Worm (Caenorhabditis elegans) whole organism, late embryonic: Measurements from ENCODE around the gene lin-8.

Experiments
- K02D7.2 ChIP-seq: sonication (generic microtip); optimal IDR thresholded peaks from 2 replicates; lab custom pipeline; 2017; ENCODE audit warnings: mild to moderate bottlenecking, missing genetic modification characterization, missing compliant biosample characterization
- K09A11.1 ChIP-seq: sonication (generic microtip); optimal IDR thresholded peaks from 2 replicates; lab custom pipeline; 2017; ENCODE audit warnings: antibody characterized with exemption, mild to moderate bottlenecking, missing genetic modification characterization, missing compliant biosample characterization; ENCODE audit not compliant: insufficient read depth
- ama-1 ChIP-seq: fragments of 150-350 bp; optimal IDR thresholded peaks from 2 replicates; lab custom pipeline; 2014
- ceh-19 ChIP-seq: fragments of 200-800 bp; sonication (Bioruptor generic); optimal IDR thresholded peaks from 2 replicates; lab custom pipeline; 2018; ENCODE audit warnings: mild to moderate bottlenecking, missing genetic modification characterization, missing compliant biosample characterization
- ceh-2 ChIP-seq: sonication (generic microtip); optimal IDR thresholded peaks from 2 replicates; lab custom pipeline; 2016; ENCODE audit warnings: missing genotype, missing genetic modification characterization, missing compliant biosample characterization
- ceh-22 ChIP-seq: sonication (generic microtip); optimal IDR thresholded peaks from 2 replicates; lab custom pipeline; 2017; ENCODE audit warnings: missing biosample characterization, missing genetic modification characterization
- ceh-24 ChIP-seq: sonication (generic microtip); optimal IDR thresholded peaks from 2 replicates; lab custom pipeline; 2016; ENCODE audit warnings: mild to moderate bottlenecking, missing genetic modification characterization, missing compliant biosample characterization
- ceh-30 ChIP-seq: fragments of 150-350 bp; optimal IDR thresholded peaks from 2 replicates; lab custom pipeline; 2014; ENCODE audit warnings: missing biosample characterization, missing genetic modification characterization
- ceh-34 ChIP-seq: sonication (generic microtip); optimal IDR thresholded peaks from 2 replicates; lab custom pipeline; 2016; ENCODE audit warnings: mild to moderate bottlenecking, missing genetic modification characterization, missing compliant biosample characterization
- ceh-9 ChIP-seq: sonication (generic microtip); optimal IDR thresholded peaks from 2 replicates; lab custom pipeline; 2016; ENCODE audit warnings: mild to moderate bottlenecking, missing genetic modification characterization, inconsistent platforms, missing compliant biosample characterization
- che-1 ChIP-seq: sonication (generic microtip); optimal IDR thresholded peaks from 2 replicates; lab custom pipeline; 2016; ENCODE audit warnings: mild to moderate bottlenecking, missing genetic modification characterization, missing compliant biosample characterization
- dmd-4 ChIP-seq: sonication (generic microtip); optimal IDR thresholded peaks from 2 replicates; lab custom pipeline; 2016; ENCODE audit warnings: borderline replicate concordance, missing genetic modification characterization, missing compliant biosample characterization
- elt-2 ChIP-seq: sonication (generic microtip); optimal IDR thresholded peaks from 2 replicates; lab custom pipeline; 2016; ENCODE audit warnings: missing genetic modification reagents, missing genetic modification characterization, missing compliant biosample characterization
- ets-4 ChIP-seq: sonication (generic microtip); optimal IDR thresholded peaks from 2 replicates; lab custom pipeline; 2016; ENCODE audit warnings: missing genetic modification characterization, missing compliant biosample characterization
- fax-1 ChIP-seq: sonication (generic microtip); optimal IDR thresholded peaks from 2 replicates; lab custom pipeline; 2016; ENCODE audit warnings: missing genotype, missing genetic modification characterization, missing compliant biosample characterization
- fkh-6 ChIP-seq: sonication (generic microtip); optimal IDR thresholded peaks from 2 replicates; lab custom pipeline; 2016; ENCODE audit warnings: missing genetic modification characterization, missing compliant biosample characterization
- gmeb-2 ChIP-seq: sonication (generic microtip); optimal IDR thresholded peaks from 2 replicates; lab custom pipeline; 2016; ENCODE audit warnings: missing genetic modification characterization, inconsistent platforms, missing compliant biosample characterization
- hlh-15 ChIP-seq: sonication (generic microtip); optimal IDR thresholded peaks from 2 replicates; lab custom pipeline; 2016; ENCODE audit warnings: missing genetic modification characterization, missing compliant biosample characterization
- hlh-30 ChIP-seq: sonication (generic microtip); optimal IDR thresholded peaks from 2 replicates; lab custom pipeline; 2017; ENCODE audit warnings: antibody characterized with exemption, missing genetic modification characterization, missing compliant biosample characterization; ENCODE audit not compliant: insufficient read depth
- lim-6 ChIP-seq: sonication (generic microtip); optimal IDR thresholded peaks from 2 replicates; lab custom pipeline; 2016; ENCODE audit warnings: missing genetic modification characterization, missing compliant biosample characterization
- madf-2 ChIP-seq: sonication (generic microtip); optimal IDR thresholded peaks from 2 replicates; lab custom pipeline; 2017; ENCODE audit warnings: missing genetic modification characterization, missing compliant biosample characterization
- nfya-1 ChIP-seq: sonication (generic microtip); optimal IDR thresholded peaks from 2 replicates; lab custom pipeline; 2017; ENCODE audit warnings: missing genetic modification characterization, mild to moderate bottlenecking, missing compliant biosample characterization, antibody characterized with exemption, moderate library complexity
- nhr-11 ChIP-seq: fragments of 150-350 bp; optimal IDR thresholded peaks from 2 replicates; lab custom pipeline; 2014; ENCODE audit warnings: missing biosample characterization, missing genetic modification characterization
- nhr-232 ChIP-seq: sonication (generic microtip); optimal IDR thresholded peaks from 2 replicates; lab custom pipeline; 2016; ENCODE audit warnings: missing genetic modification characterization, missing compliant biosample characterization
- npax-4 ChIP-seq: sonication (generic microtip); optimal IDR thresholded peaks from 2 replicates; lab custom pipeline; 2016; ENCODE audit warnings: missing genetic modification characterization, missing compliant biosample characterization
- pha-2 ChIP-seq: sonication (generic microtip); optimal IDR thresholded peaks from 2 replicates; lab custom pipeline; 2017; ENCODE audit warnings: mild to moderate bottlenecking, missing genetic modification characterization, missing compliant biosample characterization
- pha-4 ChIP-seq: fragments of 150-350 bp; optimal IDR thresholded peaks from 2 replicates; lab custom pipeline; 2018; ENCODE audit warnings: missing biosample characterization, missing genetic modification reagents, missing genetic modification characterization
- ref-2 ChIP-seq: sonication (generic microtip); optimal IDR thresholded peaks from 2 replicates; lab custom pipeline; 2016; ENCODE audit warnings: missing genetic modification characterization, missing compliant biosample characterization
- sox-4 ChIP-seq: sonication (generic microtip); optimal IDR thresholded peaks from 2 replicates; lab custom pipeline; 2017; ENCODE audit warnings: mild to moderate bottlenecking, missing genetic modification characterization, inconsistent platforms, missing compliant biosample characterization
- tbx-2 ChIP-seq: sonication (generic microtip); optimal IDR thresholded peaks from 2 replicates; lab custom pipeline; 2016; ENCODE audit warnings: missing genetic modification characterization, missing compliant biosample characterization
- ttx-3 ChIP-seq: sonication (generic microtip); optimal IDR thresholded peaks from 2 replicates; lab custom pipeline; 2016; ENCODE audit warnings: missing genetic modification reagents, missing genetic modification characterization, missing compliant biosample characterization
- unc-55 ChIP-seq: sonication (generic microtip); optimal IDR thresholded peaks from 2 replicates; lab custom pipeline; 2017; ENCODE audit warnings: missing biosample characterization, missing genetic modification reagents, missing genetic modification characterization
- unc-86 ChIP-seq: sonication (generic microtip); optimal IDR thresholded peaks from 2 replicates; lab custom pipeline; 2016; ENCODE audit warnings: missing genetic modification characterization, missing compliant biosample characterization
- zip-5 ChIP-seq: sonication (generic microtip); optimal IDR thresholded peaks from 2 replicates; lab custom pipeline; 2016; ENCODE audit warnings: missing genetic modification characterization, missing compliant biosample characterization

lin-8 gene

DNA sequence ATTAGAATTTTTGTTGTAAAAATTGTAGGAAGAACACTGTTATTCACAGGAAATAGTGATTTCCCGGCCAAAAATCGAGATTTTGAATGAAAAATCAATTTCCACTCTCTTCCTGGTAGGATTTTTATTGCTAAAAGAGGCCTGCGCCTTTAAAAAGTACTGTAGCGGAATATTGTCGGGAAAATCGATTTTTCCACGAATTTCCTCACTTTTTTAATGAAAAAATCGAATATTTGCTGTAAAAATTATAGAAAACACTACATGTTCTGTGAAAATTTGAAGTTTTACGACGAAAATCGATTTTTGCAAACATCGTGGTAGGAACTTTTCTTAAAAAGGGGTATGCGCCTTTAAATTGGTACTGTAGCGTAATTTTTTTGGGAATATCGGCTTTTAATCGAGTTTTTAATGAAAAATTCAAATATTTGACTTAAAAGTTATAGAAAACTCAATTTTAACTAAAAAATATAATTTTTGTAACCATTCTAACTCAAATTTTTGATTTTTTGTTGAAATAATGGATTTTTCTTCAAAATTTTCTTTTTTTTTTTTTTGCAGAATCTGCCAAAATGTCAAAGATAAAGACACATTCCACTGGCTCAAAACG is at the start of gene lin-8:
TSS of gene lin-8 (plus strand) at position 557 of the 607 bp plus-strand sequence.
- TF ChIP-seq hlh-15 (tag; lab: Kevin White, UChicago) (no peak), pha-4 (tag; lab: Kevin White, UChicago) (no peak), fax-1 (tag; lab: Kevin White, UChicago) (no peak), fkh-6 (tag; lab: Kevin White, UChicago) (no peak), nhr-11 (tag; lab: Kevin White, UChicago) (no peak), ceh-19 (GFP tag; lab: Kevin White, UChicago) (no peak), gmeb-2 (tag; lab: Kevin White, UChicago) (no peak)

ce11 chrII:3008400-3008799 is 48.2 kb upstream of the lin-8 start, which contains the start of gene sdz-5:
Gene sdz-5, plus strand, starts transcription at chrII:3008700.
- TF ChIP-seq zip-5 = no peak
- TF ChIP-seq ceh-22 (tag; lab: Kevin White, UChicago) = no peak
- TF ChIP-seq K09A11.1 (tag; lab: Kevin White, UChicago) = no peak
- TF ChIP-seq nhr-232 (tag; lab: Kevin White, UChicago) = no peak
- TF ChIP-seq unc-86 (tag; lab: Kevin White, UChicago) = no peak
- TF ChIP-seq ceh-30 (tag; lab: Kevin White, UChicago) = no peak
- no peak for TF ChIP-seq ceh-24 (tag; lab: Kevin White, UChicago)
- TF ChIP-seq fax-1 (tag; lab: Kevin White, UChicago) = no peak
- TF ChIP-seq unc-55 (GFP tag; lab: Kevin White, UChicago) = no peak
- no peak for TF ChIP-seq ceh-9 (tag; lab: Kevin White, UChicago)
- no peak for TF ChIP-seq nfya-1 (tag; lab: Kevin White, UChicago)
- TF ChIP-seq sox-4 = no peak
- no peak for TF ChIP-seq ceh-2 (tag; lab: Kevin White, UChicago)
- no peak for TF ChIP-seq npax-4 (tag; lab: Kevin White, UChicago)
- no peak for TF ChIP-seq ceh-34 (tag; lab: Kevin White, UChicago)

DNA sequence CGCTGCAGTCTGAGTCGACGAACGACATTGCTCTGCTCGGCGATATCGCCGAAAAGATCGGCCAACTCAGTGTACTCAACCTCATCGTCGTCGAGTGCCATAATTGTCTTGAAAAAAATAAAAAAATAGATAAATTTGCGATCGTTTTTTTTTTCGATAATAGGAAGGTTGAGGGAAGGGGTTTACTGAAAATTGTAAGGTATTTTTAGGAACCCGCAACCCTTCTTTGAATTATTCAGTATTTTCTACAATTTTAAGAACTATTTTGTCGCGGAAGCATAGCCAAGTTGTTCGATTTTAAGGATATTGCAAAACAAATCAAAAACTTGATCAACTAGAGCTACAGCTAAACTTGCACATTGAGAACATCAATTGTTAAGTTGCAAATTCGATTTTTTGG is 44.5 kb upstream of the lin-8 start, which contains the start of gene C41H7.9:
TSS of gene C41H7.9 (minus strand) at position 101 of the 400 bp plus-strand sequence.
- no peak for TF ChIP-seq K02D7.2 (tag; lab: Kevin White, UChicago)
- TF ChIP-seq madf-2 = no peak
- TF ChIP-seq tbx-2 (tag; lab: Kevin White, UChicago) = no peak
- TF ChIP-seq dmd-4 (tag; lab: Kevin White, UChicago) = no peak
- TF ChIP-seq ets-4 = no peak
- no peak for TF ChIP-seq ref-2 (tag; lab: Kevin White, UChicago)
- TF ChIP-seq ceh-19 (GFP tag; lab: Kevin White, UChicago) = no peak
- no peak for TF ChIP-seq ttx-3
- no peak for TF ChIP-seq lim-6 (tag; lab: Kevin White, UChicago)

DNA sequence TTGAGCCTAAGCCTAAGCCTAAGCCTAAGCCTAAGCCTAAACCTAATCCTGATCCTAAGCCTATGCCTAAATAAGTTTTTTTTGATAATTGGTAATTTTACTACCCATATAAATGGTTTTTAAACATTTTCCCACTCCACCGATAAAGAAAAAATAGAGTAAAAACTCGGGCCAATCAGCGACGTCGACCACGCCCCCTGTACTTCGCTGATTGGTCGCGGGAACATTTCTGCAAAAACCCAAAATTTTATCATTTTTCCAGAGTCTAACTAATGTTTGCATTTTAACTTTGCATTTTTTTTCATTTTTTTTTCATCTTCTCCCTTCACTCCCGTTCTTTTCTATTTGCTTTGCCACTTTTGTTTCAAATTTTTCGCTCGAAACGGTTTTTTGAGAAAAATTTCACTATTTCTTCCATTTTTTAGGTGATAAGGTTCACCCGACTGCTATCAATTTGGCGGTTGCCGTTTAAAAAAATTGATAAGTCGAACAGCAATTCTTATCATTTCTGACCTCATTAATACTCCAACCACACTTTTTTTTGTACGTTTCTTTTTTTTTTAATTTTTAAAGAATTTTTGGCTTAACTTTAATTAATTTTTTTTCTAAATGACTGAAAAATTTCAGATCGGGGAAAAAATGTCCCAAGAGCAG is 42.3 kb upstream of the lin-8 start, which contains the start of gene C41H7.2:
TSS of gene C41H7.2 (plus strand) at position 622 of the 654 bp plus-strand sequence.
- no peak for TF ChIP-seq hlh-30 (tag; lab: Kevin White, UChicago)
- TF ChIP-seq ama-1 (lab: Kevin White, UChicago) = no peak
- no peak for TF ChIP-seq gmeb-2 (tag; lab: Kevin White, UChicago)
- TF ChIP-seq nfya-1 (tag; lab: Kevin White, UChicago) = peak; percentile 86
- no peak for TF ChIP-seq zip-5
- TF ChIP-seq che-1 (tag; lab: Kevin White, UChicago) = no peak
- TF ChIP-seq fax-1 (tag; lab: Kevin White, UChicago) = no peak
- TF ChIP-seq nhr-11 (tag; lab: Kevin White, UChicago) = no peak
- TF ChIP-seq K09A11.1 (tag; lab: Kevin White, UChicago) = no peak
- no peak for TF ChIP-seq pha-2 (tag; lab: Kevin White, UChicago)
- peak; percentile 90 for TF ChIP-seq elt-2 (tag; lab: Kevin White, UChicago)
- TF ChIP-seq, all 69 proteins: peak for 2
